Fruit fly (Drosophila melanogaster) whole organism, embryonic: Measurements from ENCODE around the gene NdufA3.
A peak's percentile ranks its signal among the peaks of the same experiment; 100 is the strongest.

ENCODE experiments used
- BtbVII ChIP-seq: fragments of 200-800 bp; sonication (Bioruptor generic); optimal IDR thresholded peaks from 3 replicates; lab custom pipeline; 2017; ENCODE audit warnings: missing biosample characterization, mild to moderate bottlenecking, missing genetic modification characterization
- CG10543 ChIP-seq: fragments of 200-800 bp; sonication (Bioruptor generic); optimal IDR thresholded peaks from 3 replicates; lab custom pipeline; 2017; ENCODE audit warnings: missing biosample characterization, mild to moderate bottlenecking, missing genetic modification characterization, moderate library complexity
- CG1233 ChIP-seq: fragments of 200-800 bp; sonication (Bioruptor generic); optimal IDR thresholded peaks from 4 replicates; lab custom pipeline; 2018; ENCODE audit warnings: missing biosample characterization, mild to moderate bottlenecking, missing genetic modification characterization
- CG13296 ChIP-seq: fragments of 200-800 bp; sonication (Bioruptor generic); optimal IDR thresholded peaks from 3 replicates; lab custom pipeline; 2018; ENCODE audit warnings: missing biosample characterization, mild to moderate bottlenecking, missing genetic modification characterization
- CG13894 ChIP-seq: fragments of 200-800 bp; sonication (Bioruptor generic); optimal IDR thresholded peaks from 3 replicates; lab custom pipeline; 2018; ENCODE audit warnings: missing biosample characterization, mild to moderate bottlenecking, missing genetic modification characterization, moderate library complexity
- CG14441 ChIP-seq: fragments of 200-800 bp; sonication (Bioruptor generic); IDR thresholded peaks from 2 replicates; pipeline ENCODE4 v1.3.6; 2022; ENCODE audit warnings: missing biosample characterization, missing genetic modification characterization
- CG14667 ChIP-seq: fragments of 200-800 bp; sonication (Bioruptor generic); IDR thresholded peaks from 2 replicates; pipeline ENCODE4 v1.3.6; 2022; ENCODE audit warnings: missing biosample characterization, missing genetic modification characterization
- CG15514 ChIP-seq: fragments of 200-800 bp; sonication (Bioruptor generic); optimal IDR thresholded peaks from 3 replicates; lab custom pipeline; 2017; ENCODE audit warnings: missing biosample characterization, missing genetic modification characterization, mild to moderate bottlenecking, moderate library complexity, missing genetic modification reagents
- CG15601 ChIP-seq: fragments of 200-800 bp; sonication (Bioruptor generic); optimal IDR thresholded peaks from 3 replicates; lab custom pipeline; 2019; ENCODE audit warnings: missing biosample characterization, mild to moderate bottlenecking, missing genetic modification characterization, moderate library complexity
- CG2199 ChIP-seq: fragments of 200-800 bp; sonication (Bioruptor generic); IDR thresholded peaks from 3 replicates; pipeline ENCODE4 v1.3.6; 2022; ENCODE audit warnings: missing biosample characterization, missing genetic modification characterization
- CG32772 ChIP-seq: fragments of 200-800 bp; sonication (Bioruptor generic); IDR thresholded peaks from 2 replicates; pipeline ENCODE4 v1.3.6; 2022; ENCODE audit warnings: missing biosample characterization, missing genetic modification characterization
- CG3281 ChIP-seq: fragments of 200-800 bp; sonication (Bioruptor generic); optimal IDR thresholded peaks from 3 replicates; lab custom pipeline; 2017; ENCODE audit warnings: missing biosample characterization, mild to moderate bottlenecking, missing genetic modification characterization
- CG34376 ChIP-seq: fragments of 200-800 bp; sonication (Bioruptor generic); optimal IDR thresholded peaks from 2 replicates; lab custom pipeline; 2018; ENCODE audit warnings: missing biosample characterization, mild to moderate bottlenecking, missing genetic modification characterization
- CG6175 ChIP-seq: fragments of 200-800 bp; sonication (Bioruptor generic); IDR thresholded peaks from 3 replicates; pipeline ENCODE4 v1.3.6; 2022; ENCODE audit warnings: missing biosample characterization, missing genetic modification characterization
- CG8359 ChIP-seq: fragments of 200-800 bp; sonication (Bioruptor generic); optimal IDR thresholded peaks from 2 replicates; lab custom pipeline; 2017; ENCODE audit warnings: missing biosample characterization, mild to moderate bottlenecking, missing genetic modification characterization, borderline replicate concordance
- Chrac-16 ChIP-seq: fragments of 200-800 bp; sonication (Bioruptor generic); optimal IDR thresholded peaks from 3 replicates; lab custom pipeline; 2016; ENCODE audit warnings: missing biosample characterization, missing genetic modification characterization
- D ChIP-seq, 2 experiments: fragments of 200-800 bp in 1 of 2; fragments of >200 bp in 1 of 2; sonication (Bioruptor generic) in 1 of 2; optimal IDR thresholded peaks; 2 replicates in 1 of 2; 3 replicates in 1 of 2; lab custom pipeline; 2017; ENCODE audit warnings: mild to moderate bottlenecking in 1 of 2, missing biosample characterization in 1 of 2, missing genetic modification characterization in 1 of 2, missing genetic modification reagents in 1 of 2
- Dek ChIP-seq: fragments of 200-800 bp; sonication (Bioruptor generic); optimal IDR thresholded peaks from 3 replicates; lab custom pipeline; 2019; ENCODE audit warnings: missing biosample characterization, mild to moderate bottlenecking, missing genetic modification characterization, moderate library complexity
- Fer3 ChIP-seq: fragments of 200-800 bp; sonication (Bioruptor generic); optimal IDR thresholded peaks from 2 replicates; lab custom pipeline; 2018; ENCODE audit warnings: missing biosample characterization, mild to moderate bottlenecking, missing genetic modification characterization, moderate library complexity
- GATAe ChIP-seq: fragments of 200-800 bp; sonication (Bioruptor generic); conservative IDR thresholded peaks from 2 replicates; pipeline ENCODE4 v1.3.6; 2022; ENCODE audit warnings: missing biosample characterization, missing genetic modification characterization
- Lim3 ChIP-seq: fragments of 200-800 bp; sonication (Bioruptor generic); IDR thresholded peaks from 2 replicates; pipeline ENCODE4 v1.3.6; 2022; ENCODE audit warnings: missing biosample characterization, missing genetic modification characterization
- Med ChIP-seq: fragments of 200-800 bp; sonication (Bioruptor generic); peaks from one replicate; lab custom pipeline; 2016; ENCODE audit warnings: missing biosample characterization, missing genetic modification characterization, mild to moderate bottlenecking, inconsistent platforms, moderate library complexity
- Oaz ChIP-seq: fragments of 200-800 bp; sonication (Bioruptor generic); IDR thresholded peaks from 2 replicates; pipeline ENCODE4 v1.3.6; 2022; ENCODE audit warnings: missing biosample characterization, missing genetic modification characterization
- Pdp1 ChIP-seq, 2 experiments: fragments of 200-800 bp; sonication (Bioruptor generic); optimal IDR thresholded peaks; 3 replicates each; lab custom pipeline; 2016; ENCODE audit warnings: missing biosample characterization in 2 of 2, missing genetic modification characterization in 2 of 2, mild to moderate bottlenecking in 1 of 2, moderate library complexity in 1 of 2
- Rx ChIP-seq: fragments of 200-800 bp; sonication (Bioruptor generic); IDR thresholded peaks from 2 replicates; pipeline ENCODE4 v1.3.6; 2022; ENCODE audit warnings: missing biosample characterization, missing genetic modification characterization
- abd-A ChIP-seq: fragments of 200-800 bp; sonication (Bioruptor generic); optimal IDR thresholded peaks from 3 replicates; lab custom pipeline; 2019; ENCODE audit warnings: missing biosample characterization, mild to moderate bottlenecking, missing genetic modification characterization, moderate library complexity
- amos ChIP-seq: fragments of 200-800 bp; sonication (Bioruptor generic); IDR thresholded peaks from 2 replicates; pipeline ENCODE4 v1.3.6; 2022; ENCODE audit warnings: missing biosample characterization, missing genetic modification characterization; ENCODE audit not compliant: partially characterized antibody
- bcd ChIP-seq: fragments of 200-800 bp; sonication (Bioruptor generic); optimal IDR thresholded peaks from 2 replicates; lab custom pipeline; 2017; ENCODE audit warnings: missing biosample characterization, mild to moderate bottlenecking, missing genetic modification characterization
- caup ChIP-seq: fragments of 200-800 bp; sonication (Bioruptor generic); optimal IDR thresholded peaks from 3 replicates; lab custom pipeline; 2017; ENCODE audit warnings: missing biosample characterization, mild to moderate bottlenecking, missing genetic modification characterization, moderate library complexity; ENCODE audit not compliant: severe bottlenecking
- chinmo ChIP-seq: fragments of 200-800 bp; sonication (Bioruptor generic); IDR thresholded peaks from 4 replicates; pipeline ENCODE4 v1.3.6; 2022; ENCODE audit warnings: missing biosample characterization, missing genetic modification characterization; ENCODE audit not compliant: partially characterized antibody
- dmrt11E ChIP-seq: fragments of 200-800 bp; sonication (Bioruptor generic); optimal IDR thresholded peaks from 3 replicates; lab custom pipeline; 2018; ENCODE audit warnings: missing biosample characterization, mild to moderate bottlenecking, missing genetic modification characterization, moderate library complexity
- esg ChIP-seq: fragments of 200-800 bp; sonication (Bioruptor generic); conservative IDR thresholded peaks from 2 replicates; pipeline ENCODE4 v1.3.6; 2022; ENCODE audit warnings: missing biosample characterization, missing genetic modification characterization
- exex ChIP-seq: fragments of 200-800 bp; sonication (Bioruptor generic); optimal IDR thresholded peaks from 4 replicates; lab custom pipeline; 2018; ENCODE audit warnings: missing biosample characterization, mild to moderate bottlenecking, missing genetic modification characterization, moderate library complexity
- fd3F ChIP-seq: fragments of 200-800 bp; sonication (Bioruptor generic); optimal IDR thresholded peaks from 2 replicates; lab custom pipeline; 2018; ENCODE audit warnings: missing biosample characterization, mild to moderate bottlenecking, missing genetic modification characterization, moderate library complexity
- ftz-f1 ChIP-seq: fragments of 200-800 bp; sonication (Bioruptor generic); optimal IDR thresholded peaks from 2 replicates; lab custom pipeline; 2016; ENCODE audit warnings: missing biosample characterization, missing genetic modification characterization
- gem ChIP-seq: fragments of 200-800 bp; sonication (Bioruptor generic); optimal IDR thresholded peaks from 2 replicates; lab custom pipeline; 2019; ENCODE audit warnings: missing biosample characterization, mild to moderate bottlenecking, missing genetic modification characterization, moderate library complexity
- gro ChIP-seq: fragments of 200-800 bp; sonication (Bioruptor generic); optimal IDR thresholded peaks from 2 replicates; lab custom pipeline; 2016; ENCODE audit warnings: missing biosample characterization, missing genetic modification characterization
- jigr1 ChIP-seq: fragments of 200-800 bp; sonication (Bioruptor generic); IDR thresholded peaks from 3 replicates; pipeline ENCODE4 v1.3.6; 2022; ENCODE audit warnings: missing biosample characterization, missing genetic modification characterization
- mirr ChIP-seq: fragments of 200-800 bp; sonication (Bioruptor generic); optimal IDR thresholded peaks from 3 replicates; lab custom pipeline; 2018; ENCODE audit warnings: missing biosample characterization, mild to moderate bottlenecking, missing genetic modification characterization
- rib ChIP-seq: fragments of 200-800 bp; sonication (Bioruptor generic); IDR thresholded peaks from 2 replicates; pipeline ENCODE4 v1.3.6; 2022; ENCODE audit warnings: missing biosample characterization, missing genetic modification characterization
- sd ChIP-seq: fragments of 200-800 bp; sonication (Bioruptor generic); optimal IDR thresholded peaks from 3 replicates; lab custom pipeline; 2018; ENCODE audit warnings: missing biosample characterization, mild to moderate bottlenecking, missing genetic modification characterization, moderate library complexity
- sqz ChIP-seq: fragments of 200-800 bp; sonication (Bioruptor generic); optimal IDR thresholded peaks from 3 replicates; lab custom pipeline; 2018; ENCODE audit warnings: missing biosample characterization, mild to moderate bottlenecking, missing genetic modification characterization
- sr ChIP-seq: fragments of 200-800 bp; sonication (Bioruptor generic); IDR thresholded peaks from 3 replicates; pipeline ENCODE4 v1.3.6; 2022; ENCODE audit warnings: missing biosample characterization, missing genetic modification characterization
- sug ChIP-seq: fragments of 200-800 bp; optimal IDR thresholded peaks from 2 replicates; lab custom pipeline; 2019; ENCODE audit warnings: missing biosample characterization, mild to moderate bottlenecking, missing genetic modification characterization, moderate library complexity
- twi ChIP-seq: fragments of 200-800 bp; optimal IDR thresholded peaks from 2 replicates; lab custom pipeline; 2019; ENCODE audit warnings: missing biosample characterization, mild to moderate bottlenecking, missing genetic modification characterization, moderate library complexity

The NdufA3 gene

DNA sequence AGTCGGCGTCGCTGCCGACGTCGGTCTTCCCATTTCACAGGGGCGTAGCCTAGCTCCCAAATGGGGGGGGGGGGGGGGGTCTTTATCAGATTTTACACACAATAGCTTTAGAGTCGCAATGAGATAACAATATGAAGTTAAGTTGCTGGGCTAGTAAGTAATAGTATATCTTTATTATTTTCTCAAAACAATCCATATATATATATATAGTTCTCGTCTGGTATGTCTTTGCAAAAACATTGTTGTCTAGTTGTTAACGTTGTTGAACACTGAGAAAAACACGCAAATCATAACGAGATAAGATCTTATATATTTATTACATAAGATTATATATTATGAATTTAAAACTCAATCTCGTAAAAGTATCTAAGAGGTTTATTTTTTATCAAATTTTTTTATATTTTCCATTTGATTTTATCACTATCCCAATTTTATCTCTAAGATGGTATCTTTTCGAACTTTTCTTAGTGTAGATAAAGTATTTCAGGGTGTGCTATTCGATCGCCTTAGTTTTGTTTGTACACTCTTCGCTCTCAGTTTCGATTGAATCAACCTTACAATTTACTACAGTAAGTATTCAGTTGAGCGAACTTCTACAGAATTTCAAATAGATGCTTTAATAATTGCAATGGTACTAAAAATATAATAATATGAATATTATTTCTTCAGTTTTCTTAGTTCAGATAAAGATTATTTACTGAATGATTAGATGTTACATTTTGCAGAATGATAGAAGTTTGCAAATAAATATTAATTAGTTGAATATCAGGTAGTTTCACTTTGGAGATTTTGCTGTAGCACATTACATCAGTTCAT, 42.2 kb upstream of the NdufA3 start (continued):
- TF ChIP-seq CG1233 (GFP tag; lab: Kevin White, UChicago) (peak; percentile 58), BtbVII (GFP tag; lab: Kevin White, UChicago) (peak; percentile 80), CG14667 (GFP tag; lab: Robert Waterston, UW) (peak; percentile 55), rib (GFP tag; lab: Robert Waterston, UW) (peak; percentile 90), gem (peak; percentile 80), fd3F (GFP tag; lab: Kevin White, UChicago) (peak; percentile 77), CG6175 (peak; percentile 82), Oaz (0 out of 2 replicates have a peak, but pooled peaks have one; percentile 19), Rx (peak; percentile 63), Chrac-16 (peak; percentile 40), CG14441 (GFP tag; lab: Robert Waterston, UW) (peak; percentile 86), Med (peak; percentile 92), amos (GFP tag; lab: Robert Waterston, UW) (no peak)

DNA sequence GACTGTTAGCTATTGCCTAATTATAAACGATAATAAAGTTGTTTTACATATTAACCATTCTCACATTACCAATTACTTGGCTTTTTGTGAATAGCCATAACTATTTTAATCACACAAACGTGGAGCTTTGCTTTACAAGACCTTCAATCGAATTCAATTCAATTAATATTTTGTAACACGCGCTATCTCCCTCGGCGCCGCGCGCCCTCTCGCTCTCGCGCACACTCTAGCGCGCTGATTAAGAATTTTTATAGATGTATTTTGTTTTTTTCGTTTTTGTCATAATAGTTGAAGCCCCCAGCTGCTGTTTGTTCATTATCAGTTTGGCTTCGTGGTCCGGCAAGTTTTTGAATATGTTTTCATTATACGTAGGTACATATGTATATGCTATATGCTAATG, 41.2 kb upstream of the NdufA3 start:
- peak; percentile 86 for TF ChIP-seq CG34376 (GFP tag; lab: Kevin White, UChicago)
- TF ChIP-seq GATAe (GFP tag; lab: Robert Waterston, UW) = peak; percentile 60; the same call in 1 of the 2 replicates
- TF ChIP-seq CG13894 (tag; lab: Kevin White, UChicago) = peak; percentile 1
- TF ChIP-seq caup (GFP tag; lab: Kevin White, UChicago) = peak; percentile 11
- TF ChIP-seq CG2199 (GFP tag; lab: Robert Waterston, UW) = 0 out of 3 replicates have a peak, but pooled peaks have one; percentile 45
- TF ChIP-seq mirr (GFP tag; lab: Kevin White, UChicago) = peak; percentile 96
- no peak for TF ChIP-seq esg (GFP tag; lab: Robert Waterston, UW)
- TF ChIP-seq D (optimal IDR thresholded peaks at IDR 0.05; lab: Kevin White, UChicago) = no peak
- no peak for TF ChIP-seq D (GFP tag; optimal IDR thresholded peaks at IDR 0.05; lab: Kevin White, UChicago)
- no peak for TF ChIP-seq jigr1
- peak; percentile 55; the same call in 1 of the 2 replicates for TF ChIP-seq Lim3
- TF ChIP-seq ftz-f1 (GFP tag; lab: Kevin White, UChicago) = peak; percentile 83
- peak; percentile 29 for TF ChIP-seq sqz (GFP tag; lab: Kevin White, UChicago)
- TF ChIP-seq sd (tag; lab: Kevin White, UChicago) = peak; percentile 55
- TF ChIP-seq chinmo (GFP tag; lab: Robert Waterston, UW) = 0 out of 4 replicates have a peak, but pooled peaks have one; percentile 33
- no peak for TF ChIP-seq twi (tag; lab: Kevin White, UChicago)
- peak; percentile 51 for TF ChIP-seq Med
- peak; percentile 7 for TF ChIP-seq CG3281 (GFP tag; lab: Kevin White, UChicago)
- TF ChIP-seq CG13296 (GFP tag; lab: Kevin White, UChicago) = peak; percentile 13
- TF ChIP-seq CG32772 (GFP tag; lab: Robert Waterston, UW) = no peak
- peak; percentile 85 for TF ChIP-seq exex (tag; lab: Kevin White, UChicago)
- TF ChIP-seq sug (tag; lab: Kevin White, UChicago) = peak; percentile 95
- TF ChIP-seq abd-A = peak; percentile 89
- no peak for TF ChIP-seq sr
- peak in 1 of 2 experiments; percentile 80 for TF ChIP-seq Pdp1 (GFP tag; optimal IDR thresholded peaks at IDR 0.05; lab: Kevin White, UChicago)
- peak; percentile 31 for TF ChIP-seq gro (GFP tag; lab: Kevin White, UChicago)
- TF ChIP-seq CG8359 (GFP tag; lab: Kevin White, UChicago) = no peak
- no peak for TF ChIP-seq dmrt11E
- no peak for TF ChIP-seq bcd (GFP tag; lab: Kevin White, UChicago)
- peak; percentile 65 for TF ChIP-seq CG15601 (tag; lab: Kevin White, UChicago)
- peak; percentile 19 for TF ChIP-seq CG15514 (GFP tag; lab: Kevin White, UChicago)
- peak; percentile 19 for TF ChIP-seq CG10543 (GFP tag; lab: Kevin White, UChicago)
- TF ChIP-seq Fer3 (tag; lab: Kevin White, UChicago) = no peak
- no peak for TF ChIP-seq Dek
